Fruit fly (Drosophila melanogaster) whole organism, wandering third instar larva: ENCODE data around the gene CG3544.

Experiments used
- Abd-B ChIP-seq: fragments of >200 bp; optimal IDR thresholded peaks from 2 replicates; lab custom pipeline; 2017; ENCODE audit warnings: missing biosample characterization, missing genetic modification characterization
- CG32264 ChIP-seq: fragments of 200-800 bp; sonication (Bioruptor generic); optimal IDR thresholded peaks from 2 replicates; lab custom pipeline; 2016; ENCODE audit warnings: missing biosample characterization, missing genetic modification characterization
- CG9705 ChIP-seq: fragments of 200-800 bp; sonication (Bioruptor generic); optimal IDR thresholded peaks from 2 replicates; lab custom pipeline; 2018; ENCODE audit warnings: missing biosample characterization, mild to moderate bottlenecking, missing genetic modification characterization
- CrebA ChIP-seq: fragments of 200-800 bp; sonication (Bioruptor generic); optimal IDR thresholded peaks from 2 replicates; lab custom pipeline; 2016; ENCODE audit warnings: missing biosample characterization, mild to moderate bottlenecking, missing genetic modification characterization, borderline replicate concordance
- Dfd ChIP-seq: fragments of >200 bp; optimal IDR thresholded peaks from 2 replicates; lab custom pipeline; 2017; ENCODE audit warnings: missing biosample characterization, missing genetic modification characterization
- Dif ChIP-seq: fragments of 200-275, 200-300 bp; sonication (Bioruptor generic); optimal IDR thresholded peaks from 2 replicates; lab custom pipeline; 2018; ENCODE audit warnings: missing biosample characterization, missing genetic modification characterization; ENCODE audit not compliant: partially characterized antibody
- GATAd ChIP-seq: sonication (Bioruptor generic); optimal IDR thresholded peaks from 2 replicates; lab custom pipeline; 2016; ENCODE audit warnings: missing biosample characterization, missing genetic modification characterization
- HLH106 ChIP-seq: fragments of 200-800 bp; optimal IDR thresholded peaks from 3 replicates; lab custom pipeline; 2019; ENCODE audit warnings: missing biosample characterization, mild to moderate bottlenecking, missing genetic modification characterization, moderate library complexity
- Hnf4 ChIP-seq: fragments of 200-800 bp; sonication (Bioruptor generic); optimal IDR thresholded peaks from 2 replicates; lab custom pipeline; 2016; ENCODE audit warnings: missing biosample characterization, mild to moderate bottlenecking, missing genetic modification characterization
- Hr78 ChIP-seq: fragments of >200 bp; optimal IDR thresholded peaks from 2 replicates; lab custom pipeline; 2017; ENCODE audit warnings: missing biosample characterization, missing genetic modification characterization
- Hr83 ChIP-seq: fragments of 200-300 bp; sonication (Bioruptor generic); optimal IDR thresholded peaks from 2 replicates; lab custom pipeline; 2016; ENCODE audit warnings: missing biosample characterization, mild to moderate bottlenecking, missing genetic modification characterization, moderate library complexity; ENCODE audit not compliant: poor library complexity, severe bottlenecking
- Jra ChIP-seq: sonication (Bioruptor generic); optimal IDR thresholded peaks from 2 replicates; lab custom pipeline; 2016; ENCODE audit warnings: missing biosample characterization, missing genetic modification characterization
- Mio ChIP-seq: sonication (Bioruptor generic); optimal IDR thresholded peaks from 2 replicates; lab custom pipeline; 2016; ENCODE audit warnings: missing biosample characterization, missing genetic modification characterization
- Myc ChIP-seq: fragments of >200 bp; optimal IDR thresholded peaks from 2 replicates; lab custom pipeline; 2017
- N ChIP-seq: fragments of >200 bp; optimal IDR thresholded peaks from 2 replicates; lab custom pipeline; 2018; ENCODE audit warnings: missing biosample characterization, missing external identifiers, missing genetic modification characterization
- OdsH ChIP-seq: fragments of 200-800 bp; sonication (Bioruptor generic); optimal IDR thresholded peaks from 2 replicates; lab custom pipeline; 2016; ENCODE audit warnings: missing biosample characterization, mild to moderate bottlenecking, missing genetic modification characterization
- Rel ChIP-seq, 2 experiments: fragments of 200-800 bp; sonication (Bioruptor generic) in 1 of 2; optimal IDR thresholded peaks; 2 replicates in 1 of 2; 3 replicates in 1 of 2; lab custom pipeline; 2016 to 2019; ENCODE audit warnings: mild to moderate bottlenecking in 2 of 2, missing biosample characterization in 2 of 2, missing genetic modification characterization in 2 of 2, moderate library complexity in 1 of 2
- Sp1 ChIP-seq: fragments of 200-800 bp; sonication (Bioruptor generic); optimal IDR thresholded peaks from 3 replicates; lab custom pipeline; 2019; ENCODE audit warnings: missing biosample characterization, mild to moderate bottlenecking, missing genetic modification characterization, moderate library complexity
- Vsx2 ChIP-seq: fragments of 200-300, 225-300 bp; sonication (Bioruptor generic); optimal IDR thresholded peaks from 2 replicates; lab custom pipeline; 2018; ENCODE audit warnings: missing biosample characterization, missing genetic modification characterization; ENCODE audit not compliant: partially characterized antibody
- br ChIP-seq: fragments of 200-800 bp; sonication (Bioruptor generic); optimal IDR thresholded peaks from 2 replicates; lab custom pipeline; 2016; ENCODE audit warnings: missing biosample characterization, missing genetic modification characterization
- dl ChIP-seq, 2 experiments: fragments of 175-275, 200-275 bp in 1 of 2; fragments of 200-275 bp in 1 of 2; sonication (Bioruptor generic); optimal IDR thresholded peaks; lab custom pipeline; 2018; ENCODE audit warnings: mild to moderate bottlenecking in 2 of 2, missing biosample characterization in 2 of 2, missing genetic modification characterization in 2 of 2, moderate library complexity in 2 of 2; ENCODE audit not compliant: partially characterized antibody in 2 of 2, insufficient read depth in 1 of 2
- dmrt93B ChIP-seq: fragments of 200-800 bp; sonication (Bioruptor generic); optimal IDR thresholded peaks from 2 replicates; lab custom pipeline; 2018; ENCODE audit warnings: missing biosample characterization, mild to moderate bottlenecking, missing genetic modification characterization
- dsf ChIP-seq: sonication (Bioruptor generic); optimal IDR thresholded peaks from 2 replicates; lab custom pipeline; 2016; ENCODE audit warnings: missing biosample characterization, missing genetic modification characterization, borderline replicate concordance
- ey ChIP-seq: fragments of 200-800 bp; sonication (Bioruptor generic); optimal IDR thresholded peaks from 2 replicates; lab custom pipeline; 2016; ENCODE audit warnings: missing biosample characterization, missing genetic modification characterization
- foxo ChIP-seq, 2 experiments: fragments of 200-800 bp; sonication (Bioruptor generic); optimal IDR thresholded peaks; 2 replicates in 1 of 2; 3 replicates in 1 of 2; lab custom pipeline; 2016 to 2017; ENCODE audit warnings: missing biosample characterization in 2 of 2, missing genetic modification characterization in 2 of 2
- fru ChIP-seq: fragments of 200-800 bp; sonication (Bioruptor generic); optimal IDR thresholded peaks from 3 replicates; lab custom pipeline; 2016; ENCODE audit warnings: missing biosample characterization, mild to moderate bottlenecking, missing genetic modification characterization
- h ChIP-seq: fragments of 200-800 bp; sonication (Bioruptor generic); optimal IDR thresholded peaks from 3 replicates; lab custom pipeline; 2016; ENCODE audit warnings: missing biosample characterization, mild to moderate bottlenecking, missing genetic modification characterization
- jim ChIP-seq: fragments of 175-275, 200-325 bp; sonication (Bioruptor generic); optimal IDR thresholded peaks from 2 replicates; lab custom pipeline; 2016; ENCODE audit warnings: missing biosample characterization, mild to moderate bottlenecking, missing genetic modification characterization
- lola ChIP-seq: fragments of >200 bp; optimal IDR thresholded peaks from 2 replicates; lab custom pipeline; 2017; ENCODE audit warnings: missing biosample characterization, missing genetic modification characterization
- psq ChIP-seq: fragments of 200-800 bp; sonication (Bioruptor generic); optimal IDR thresholded peaks from 3 replicates; lab custom pipeline; 2017; ENCODE audit warnings: missing biosample characterization, mild to moderate bottlenecking, missing genetic modification characterization, moderate library complexity
- rgr ChIP-seq: fragments of 200-800 bp; sonication (Bioruptor generic); optimal IDR thresholded peaks from 3 replicates; lab custom pipeline; 2016; ENCODE audit warnings: missing biosample characterization, mild to moderate bottlenecking, missing genetic modification characterization
- tai ChIP-seq: sonication (Bioruptor generic); optimal IDR thresholded peaks from 2 replicates; lab custom pipeline; 2016; ENCODE audit warnings: missing biosample characterization, missing genetic modification characterization
- usp ChIP-seq: fragments of >200 bp; optimal IDR thresholded peaks from 2 replicates; lab custom pipeline; 2017; ENCODE audit warnings: missing biosample characterization, missing genetic modification characterization
- woc ChIP-seq: sonication (Bioruptor generic); optimal IDR thresholded peaks from 2 replicates; lab custom pipeline; 2016; ENCODE audit warnings: missing biosample characterization, mild to moderate bottlenecking, missing genetic modification characterization

The CG3544 gene

DNA sequence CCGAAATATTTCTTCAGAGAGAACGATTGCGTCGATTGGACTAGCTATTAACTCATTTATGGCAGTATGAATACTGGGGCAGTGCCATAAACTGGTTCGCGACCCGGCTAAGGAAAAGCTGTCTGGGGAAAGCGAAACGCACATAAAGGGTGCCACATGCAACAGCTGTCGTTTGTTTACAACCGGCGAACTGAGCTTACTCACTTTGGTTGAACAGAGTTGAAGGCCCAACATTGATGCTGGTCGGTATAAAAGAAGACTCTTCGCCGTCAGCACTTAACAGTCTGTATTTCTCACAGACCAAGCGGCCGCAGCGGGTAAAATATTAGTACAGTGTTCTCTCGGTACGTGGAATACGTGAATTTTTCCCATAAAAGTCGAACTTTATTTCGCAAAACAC is 38.4 kb upstream of the CG3544 start:
- TF ChIP-seq CG32264 (GFP tag; lab: Kevin White, UChicago) (no peak), usp (GFP tag; lab: Kevin White, UChicago) (no peak), lola (GFP tag; lab: Kevin White, UChicago) (no peak), HLH106 (tag; lab: Kevin White, UChicago) (no peak), Hr83 (GFP tag; lab: Kevin White, UChicago) (no peak), Jra (GFP tag; lab: Kevin White, UChicago) (no peak), CrebA (GFP tag; lab: Kevin White, UChicago) (no peak)
- TF ChIP-seq, all 38 proteins: peak for 0

DNA sequence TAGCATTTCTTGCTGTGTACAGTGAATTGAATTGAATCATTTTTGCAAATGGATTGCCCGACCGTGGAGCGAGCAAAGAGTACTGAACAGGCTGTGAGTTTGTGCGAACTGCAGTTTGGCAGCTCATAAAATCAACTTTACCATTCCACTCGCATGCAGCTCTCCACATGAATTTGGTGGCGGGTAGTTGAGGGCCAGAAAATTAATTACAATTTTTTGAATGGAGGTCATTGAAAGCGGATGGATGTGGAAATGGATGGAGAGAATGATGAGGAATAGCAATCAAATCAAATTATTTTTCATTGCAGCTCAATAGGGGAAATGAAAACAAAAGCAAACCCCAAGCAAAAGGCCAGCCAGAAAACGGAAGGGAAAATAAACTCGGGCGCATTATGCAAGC is 34.5 kb upstream of the CG3544 start, which contains the start of gene GABA-B-R3:
Gene GABA-B-R3, plus strand, starts transcription at position 301 of the 400 bp plus-strand sequence.
- TF ChIP-seq Rel (GFP tag; optimal IDR thresholded peaks at IDR 0.05; lab: Kevin White, UChicago) (no peak), Rel (tag; optimal IDR thresholded peaks at IDR 0.05; lab: Kevin White, UChicago) (no peak), dsf (no peak), fru (GFP tag; lab: Kevin White, UChicago) (no peak), tai (GFP tag; lab: Kevin White, UChicago) (no peak), Myc (lab: Kevin White, UChicago) (no peak), HLH106 (tag; lab: Kevin White, UChicago) (no peak), rgr (GFP tag; lab: Kevin White, UChicago) (no peak), Dif (GFP tag; lab: Kevin White, UChicago) (no peak), jim (GFP tag; lab: Kevin White, UChicago) (no peak), Mio (no peak), CrebA (GFP tag; lab: Kevin White, UChicago) (no peak), woc (no peak), Vsx2 (GFP tag; lab: Kevin White, UChicago) (no peak), br (no peak)

DNA sequence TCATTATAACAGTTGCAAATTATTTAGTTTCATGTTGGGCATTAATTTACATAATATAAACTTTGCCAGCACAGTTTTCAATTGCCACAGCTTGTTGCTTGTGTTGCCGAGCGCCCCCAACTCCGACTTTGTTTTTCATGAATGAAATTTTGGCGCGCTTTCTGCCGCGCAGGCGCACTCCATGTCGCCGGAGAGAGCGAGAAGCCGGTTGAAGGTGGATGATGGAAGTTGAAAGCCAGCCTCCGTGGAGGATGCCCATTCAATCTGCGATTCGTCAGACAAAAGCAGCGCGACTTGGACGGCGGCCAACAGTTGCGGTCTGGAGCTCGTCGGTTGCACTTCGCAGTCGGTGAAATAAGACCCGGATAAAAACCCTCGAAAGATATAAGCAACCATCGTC is 33.8 kb upstream of the CG3544 start:
- TF ChIP-seq CG32264 (GFP tag; lab: Kevin White, UChicago), result no peak
- no peak for TF ChIP-seq Abd-B
- TF ChIP-seq tai (GFP tag; lab: Kevin White, UChicago), result no peak
- no peak for TF ChIP-seq foxo (GFP tag; optimal IDR thresholded peaks at IDR 0.05; lab: Kevin White, UChicago)
- no peak for TF ChIP-seq Sp1
- TF ChIP-seq GATAd, result no peak
- no peak for TF ChIP-seq Dfd (GFP tag; lab: Kevin White, UChicago)
- no peak for TF ChIP-seq Hr83 (GFP tag; lab: Kevin White, UChicago)
- no peak for TF ChIP-seq dl (GFP tag; optimal IDR thresholded peaks at IDR 0.05; lab: Kevin White, UChicago; ENCODE audit: insufficient read depth in 1 of 2, partially characterized antibody in 2 of 2)
- TF ChIP-seq OdsH, result no peak
- no peak for TF ChIP-seq Dif (GFP tag; lab: Kevin White, UChicago)
- no peak for TF ChIP-seq Rel (GFP tag; optimal IDR thresholded peaks at IDR 0.05; lab: Kevin White, UChicago)
- TF ChIP-seq Rel (tag; optimal IDR thresholded peaks at IDR 0.05; lab: Kevin White, UChicago), result no peak
- TF ChIP-seq N (GFP tag; lab: Kevin White, UChicago), result no peak
- TF ChIP-seq rgr (GFP tag; lab: Kevin White, UChicago), result no peak
- no peak for TF ChIP-seq psq (GFP tag; lab: Kevin White, UChicago)
- TF ChIP-seq fru (GFP tag; lab: Kevin White, UChicago), result no peak
- no peak for TF ChIP-seq lola (GFP tag; lab: Kevin White, UChicago)
- TF ChIP-seq dmrt93B, result no peak
- TF ChIP-seq ey (GFP tag; lab: Kevin White, UChicago), result no peak
- no peak for TF ChIP-seq Hnf4

DNA sequence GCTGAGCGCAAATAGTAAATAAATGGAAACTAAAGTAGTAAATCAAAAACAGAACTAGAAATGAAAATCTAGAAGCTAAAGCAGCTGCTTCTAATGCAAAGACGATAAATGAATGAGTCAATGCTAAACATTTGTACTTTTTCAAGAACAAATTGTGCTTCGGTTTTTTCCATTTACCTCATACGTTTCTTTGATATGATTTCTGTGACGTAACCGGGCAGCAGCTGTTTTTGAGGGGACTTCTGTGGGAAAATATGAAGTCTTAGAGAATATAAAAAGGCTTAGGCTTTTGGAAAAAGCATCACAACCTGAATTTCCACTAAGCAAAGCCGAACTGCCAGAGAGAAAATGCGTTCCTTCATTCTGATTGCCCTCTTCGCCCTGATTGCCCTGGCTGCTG is 10.9 kb upstream of the CG3544 start, which contains the start of gene CG12506:
Gene CG12506, plus strand, starts transcription at position 301 of the 400 bp plus-strand sequence.
- TF ChIP-seq Myc (lab: Kevin White, UChicago) (no peak), Dfd (GFP tag; lab: Kevin White, UChicago) (no peak), tai (GFP tag; lab: Kevin White, UChicago) (no peak), HLH106 (tag; lab: Kevin White, UChicago) (no peak), Hr78 (GFP tag; lab: Kevin White, UChicago) (no peak), psq (GFP tag; lab: Kevin White, UChicago) (no peak), CG9705 (GFP tag; lab: Kevin White, UChicago) (no peak), CG32264 (GFP tag; lab: Kevin White, UChicago) (no peak), usp (GFP tag; lab: Kevin White, UChicago) (no peak), lola (GFP tag; lab: Kevin White, UChicago) (no peak), ey (GFP tag; lab: Kevin White, UChicago) (no peak), h (GFP tag; lab: Kevin White, UChicago) (no peak), Abd-B (no peak), Dif (GFP tag; lab: Kevin White, UChicago) (no peak), OdsH (no peak), GATAd (no peak), Sp1 (no peak), rgr (GFP tag; lab: Kevin White, UChicago) (no peak)
